Fruit fly (Drosophila melanogaster): ENCODE results near the gene cact.

The cact gene

DNA sequence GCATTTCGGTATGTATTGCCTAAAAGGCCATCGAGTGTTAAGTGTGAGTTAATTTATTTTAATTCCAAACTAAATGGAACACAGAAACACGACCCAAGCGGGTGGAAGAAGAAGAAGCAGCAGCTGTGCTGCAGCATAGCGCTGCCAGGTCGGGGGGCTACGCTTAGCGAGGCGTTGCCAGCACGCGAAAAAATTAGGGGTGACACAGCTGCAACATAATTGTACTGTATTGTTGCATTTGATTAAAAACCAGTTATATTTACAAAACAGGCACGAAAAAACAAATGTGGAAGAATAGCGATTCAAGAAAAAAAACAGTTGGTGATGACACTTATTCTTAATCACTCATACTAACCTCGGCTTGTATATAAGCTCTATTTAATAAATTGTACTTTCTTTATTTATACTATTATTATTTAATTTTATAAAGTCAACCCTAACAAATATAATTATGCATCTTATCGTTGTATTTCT lies 24.2 kb upstream of the cact start (continued):
- TF ChIP-seq CG1647 (GFP tag; optimal IDR thresholded peaks at IDR 0.05) = peak; percentile 15
- peak; percentile 12 for TF ChIP-seq MTF-1 (GFP tag; optimal IDR thresholded peaks at IDR 0.05; ENCODE audit: borderline replicate concordance)
- no peak for TF ChIP-seq CG17568 (GFP tag; optimal IDR thresholded peaks at IDR 0.05)
- no peak for TF ChIP-seq Jarid2 (GFP tag; optimal IDR thresholded peaks at IDR 0.05)
- TF ChIP-seq sens-2 (GFP tag; IDR thresholded peaks at IDR 0.05) = no peak
- TF ChIP-seq dm (GFP tag; optimal IDR thresholded peaks at IDR 0.05) = no peak
- TF ChIP-seq wek (GFP tag; optimal IDR thresholded peaks at IDR 0.05) = no peak
- TF ChIP-seq Dp (GFP tag; optimal IDR thresholded peaks at IDR 0.05) = no peak
- TF ChIP-seq eyg (GFP tag; optimal IDR thresholded peaks at IDR 0.05) = peak; percentile 41
- no peak for TF ChIP-seq tap (tag; optimal IDR thresholded peaks at IDR 0.05)
- TF ChIP-seq Awh (GFP tag; IDR thresholded peaks at IDR 0.05) = peak; percentile 69
- peak; percentile 50; the same call in 2 of the 3 replicates for TF ChIP-seq HLH4C (GFP tag; IDR thresholded peaks at IDR 0.05; ENCODE audit: partially characterized antibody)
- peak; percentile 46; the same call in 1 of the 2 replicates for TF ChIP-seq CG17612 (GFP tag; IDR thresholded peaks at IDR 0.05)
- TF ChIP-seq E2f2 (GFP tag; IDR thresholded peaks at IDR 0.05) = peak; percentile 35; the same call in 1 of the 2 replicates
- TF ChIP-seq CG8944 (GFP tag; optimal IDR thresholded peaks at IDR 0.05) = peak; percentile 64
- peak; percentile 37 for TF ChIP-seq trem (tag; optimal IDR thresholded peaks at IDR 0.05)
- TF ChIP-seq Fer2 (tag; optimal IDR thresholded peaks at IDR 0.05) = no peak
- peak; percentile 17 for TF ChIP-seq run (tag; optimal IDR thresholded peaks at IDR 0.05)
- peak; percentile 90 for TF ChIP-seq CG3847 (GFP tag; IDR thresholded peaks at IDR 0.05)
- peak; percentile 56 for TF ChIP-seq Dip3 (GFP tag; optimal IDR thresholded peaks at IDR 0.05)
- peak; percentile 47 for TF ChIP-seq zen (tag; optimal IDR thresholded peaks at IDR 0.05)
- TF ChIP-seq CG18599 (GFP tag; optimal IDR thresholded peaks at IDR 0.05) = peak; percentile 76
- TF ChIP-seq D19A (tag; optimal IDR thresholded peaks at IDR 0.05) = no peak
- peak; percentile 73 for TF ChIP-seq HmgZ (tag; optimal IDR thresholded peaks at IDR 0.05)
- peak; percentile 32; the same call in 1 of the 2 replicates for TF ChIP-seq Oaz (GFP tag; IDR thresholded peaks at IDR 0.05)
- peak; percentile 82; the same call in 1 of the 4 replicates for TF ChIP-seq chinmo (GFP tag; IDR thresholded peaks at IDR 0.05; ENCODE audit: partially characterized antibody)
- no peak for TF ChIP-seq en (GFP tag; optimal IDR thresholded peaks at IDR 0.05)
- TF ChIP-seq Vsx1 (GFP tag; optimal IDR thresholded peaks at IDR 0.05) = no peak
- no peak for TF ChIP-seq usp (GFP tag; optimal IDR thresholded peaks at IDR 0.05)
- peak; percentile 32 for TF ChIP-seq CG10267 (tag; optimal IDR thresholded peaks at IDR 0.05)
- peak; percentile 77 for TF ChIP-seq Ssrp (tag; optimal IDR thresholded peaks at IDR 0.05)
- TF ChIP-seq CG18619 (GFP tag; optimal IDR thresholded peaks at IDR 0.05) = no peak
- TF ChIP-seq CG6683 (GFP tag; optimal IDR thresholded peaks at IDR 0.05) = no peak
- TF ChIP-seq gem (tag; optimal IDR thresholded peaks at IDR 0.05) = peak; percentile 83
- no peak; the same call in 1 of the 2 replicates for TF ChIP-seq CG14441 (GFP tag; IDR thresholded peaks at IDR 0.05)
- TF ChIP-seq pb (GFP tag; optimal IDR thresholded peaks at IDR 0.05) = no peak
- peak; percentile 27; the same call in 1 of the 2 replicates for TF ChIP-seq crol (GFP tag; IDR thresholded peaks at IDR 0.05)
- peak; percentile 65 for TF ChIP-seq tio (GFP tag; optimal IDR thresholded peaks at IDR 0.05)
- peak; percentile 69 for TF ChIP-seq vfl (GFP tag; optimal IDR thresholded peaks at IDR 0.05)
- no peak for TF ChIP-seq CG7987 (GFP tag; optimal IDR thresholded peaks at IDR 0.05)
- peak in 1 of 2 experiments; percentile 79 for TF ChIP-seq crp (GFP tag; optimal IDR thresholded peaks at IDR 0.05)
- peak; percentile 51; the same call in 2 of the 3 replicates for TF ChIP-seq CG11093 (GFP tag; IDR thresholded peaks at IDR 0.05)
- TF ChIP-seq ken (GFP tag; IDR thresholded peaks at IDR 0.05) = peak; percentile 79; the same call in 2 of the 3 replicates
- TF ChIP-seq B-H2 (GFP tag; optimal IDR thresholded peaks at IDR 0.05) = peak; percentile 82
- TF ChIP-seq CG10209 (GFP tag; optimal IDR thresholded peaks at IDR 0.05) = peak; percentile 75
- TF ChIP-seq CG10654 (GFP tag; optimal IDR thresholded peaks at IDR 0.05) = peak; percentile 65
- TF ChIP-seq ara (GFP tag; IDR thresholded peaks at IDR 0.05) = peak; percentile 51; the same call in 1 of the 2 replicates
- peak; percentile 51 for TF ChIP-seq CG7556 (GFP tag; optimal IDR thresholded peaks at IDR 0.05)
- TF ChIP-seq CG8359 (GFP tag; optimal IDR thresholded peaks at IDR 0.05; ENCODE audit: borderline replicate concordance) = no peak

Data from whole organism, embryonic.